Worm (Caenorhabditis elegans): ENCODE measurements around the gene Y48D7A.1.

DNA sequence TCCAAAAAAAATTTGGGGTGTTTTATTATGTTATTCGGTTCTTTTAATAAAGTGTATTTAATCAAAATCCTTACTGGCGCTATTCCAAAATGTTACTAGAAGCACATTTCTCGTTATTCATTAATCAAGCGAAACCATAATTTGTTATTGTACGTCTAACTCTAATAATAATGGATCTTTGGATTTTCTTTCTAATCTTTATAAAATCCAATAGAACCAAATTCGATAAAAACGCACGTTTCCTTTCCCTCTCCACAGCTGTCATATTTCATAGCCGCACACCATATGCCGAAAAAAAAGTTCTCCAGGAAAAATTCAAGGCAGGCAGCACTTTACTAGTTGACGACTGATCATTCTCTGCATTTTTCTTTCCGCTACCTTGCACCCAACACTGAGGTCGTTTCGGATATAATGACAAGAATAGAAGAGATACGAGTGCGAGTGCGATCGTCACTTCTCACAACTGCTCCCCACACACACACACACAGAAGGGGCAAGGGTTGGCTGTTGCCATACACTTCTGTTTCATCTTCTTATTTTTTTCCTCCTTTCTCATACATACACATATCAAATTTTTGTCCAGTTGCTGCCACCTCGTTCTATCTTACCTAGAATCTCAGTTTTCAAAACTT is 14.4 kb downstream of the Y48D7A.1 start:
- TF ChIP-seq T22C8.4 (GFP tag; IDR thresholded peaks at IDR 0.05) (no peak), med-1 (GFP tag; optimal IDR thresholded peaks at IDR 0.05; ENCODE audit: insufficient read depth) (no peak)

Measured in whole organism, midembryonic.